Fruit fly (Drosophila melanogaster) whole organism, wandering third instar larva: Measurements from ENCODE around the gene CG32365.

Source experiments
- br ChIP-seq: fragments of 200-800 bp; sonication (Bioruptor generic); optimal IDR thresholded peaks from 2 replicates; lab custom pipeline; 2016; ENCODE audit warnings: missing biosample characterization, missing genetic modification characterization
- brk ChIP-seq: fragments of 200-800 bp; sonication (Bioruptor generic); optimal IDR thresholded peaks from 2 replicates; lab custom pipeline; 2016; ENCODE audit warnings: missing biosample characterization, mild to moderate bottlenecking, missing genetic modification characterization
- h ChIP-seq: fragments of 200-800 bp; sonication (Bioruptor generic); optimal IDR thresholded peaks from 3 replicates; lab custom pipeline; 2016; ENCODE audit warnings: missing biosample characterization, mild to moderate bottlenecking, missing genetic modification characterization

dm6 chr3L:7903489-7904150, 34.8 kb downstream of the CG32365 start:
- no peak for TF ChIP-seq brk (GFP tag; lab: Kevin White, UChicago)
- TF ChIP-seq h (GFP tag; lab: Kevin White, UChicago), result peak; percentile 74
- TF ChIP-seq br (GFP tag; lab: Kevin White, UChicago), result peak; percentile 25
